Worm (Caenorhabditis elegans): ENCODE results near the gene npr-38.

The npr-38 gene

ce11 chrX:6323129-6323528 lies 11.6 kb downstream of the npr-38 start, which contains the start of gene col-167:
TSS of gene col-167 (plus strand) at chrX:6323488.
- no peak for TF ChIP-seq ceh-13 (GFP tag; optimal IDR thresholded peaks at IDR 0.05)
- TF ChIP-seq hmbx-1 (tag; optimal IDR thresholded peaks at IDR 0.05), result no peak
- no peak for TF ChIP-seq ceh-36 (tag; optimal IDR thresholded peaks at IDR 0.05)
- no peak for TF ChIP-seq B0310.2 (tag; optimal IDR thresholded peaks at IDR 0.05)
- TF ChIP-seq tra-4 (tag; optimal IDR thresholded peaks at IDR 0.05), result no peak
- TF ChIP-seq sea-1 (GFP tag; conservative IDR thresholded peaks at IDR 0.05), result no peak
- TF ChIP-seq scrt-1 (GFP tag; IDR thresholded peaks at IDR 0.05), result no peak
- TF ChIP-seq ets-7 (tag; optimal IDR thresholded peaks at IDR 0.05), result no peak
- TF ChIP-seq aly-1 (tag; optimal IDR thresholded peaks at IDR 0.05), result no peak
- no peak for TF ChIP-seq tbx-37 (GFP tag; conservative IDR thresholded peaks at IDR 0.05)
- no peak for TF ChIP-seq F13C5.2 (tag; optimal IDR thresholded peaks at IDR 0.05)
- TF ChIP-seq flt-1 (GFP tag; IDR thresholded peaks at IDR 0.05), result no peak
- no peak for TF ChIP-seq hmg-4 (GFP tag; optimal IDR thresholded peaks at IDR 0.05)
- no peak for TF ChIP-seq hnd-1 (tag; optimal IDR thresholded peaks at IDR 0.05)
- no peak for TF ChIP-seq ama-1 (optimal IDR thresholded peaks at IDR 0.05)
- TF ChIP-seq pes-1 (GFP tag; IDR thresholded peaks at IDR 0.05), result no peak
- no peak for TF ChIP-seq tbx-11 (GFP tag; IDR thresholded peaks at IDR 0.05)

ce11 chrX:6326088-6326487 lies 14.6 kb downstream of the npr-38 start, which contains the start of gene col-168:
TSS of gene col-168 (plus strand) at chrX:6326388.
- TF ChIP-seq scrt-1 (GFP tag; IDR thresholded peaks at IDR 0.05) (no peak), F13C5.2 (tag; optimal IDR thresholded peaks at IDR 0.05) (no peak), pes-1 (GFP tag; IDR thresholded peaks at IDR 0.05) (no peak), sea-1 (GFP tag; conservative IDR thresholded peaks at IDR 0.05) (no peak), ama-1 (optimal IDR thresholded peaks at IDR 0.05) (no peak), tra-4 (tag; optimal IDR thresholded peaks at IDR 0.05) (no peak), aly-1 (tag; optimal IDR thresholded peaks at IDR 0.05) (no peak), hnd-1 (tag; optimal IDR thresholded peaks at IDR 0.05) (no peak), B0310.2 (tag; optimal IDR thresholded peaks at IDR 0.05) (no peak), hmbx-1 (tag; optimal IDR thresholded peaks at IDR 0.05) (no peak), hmg-4 (GFP tag; optimal IDR thresholded peaks at IDR 0.05) (no peak), tbx-37 (GFP tag; conservative IDR thresholded peaks at IDR 0.05) (no peak), ceh-36 (tag; optimal IDR thresholded peaks at IDR 0.05) (no peak), flt-1 (GFP tag; IDR thresholded peaks at IDR 0.05) (no peak), tbx-11 (GFP tag; IDR thresholded peaks at IDR 0.05) (no peak)

ce11 chrX:6328860-6329259 lies 17.4 kb downstream of the npr-38 start, which contains the start of gene col-169:
TSS of gene col-169 (plus strand) at chrX:6329160.
- no peak for TF ChIP-seq hmbx-1 (tag; optimal IDR thresholded peaks at IDR 0.05)
- no peak for TF ChIP-seq ama-1 (optimal IDR thresholded peaks at IDR 0.05)
- TF ChIP-seq sea-1 (GFP tag; conservative IDR thresholded peaks at IDR 0.05), result no peak
- TF ChIP-seq B0310.2 (tag; optimal IDR thresholded peaks at IDR 0.05), result no peak
- no peak for TF ChIP-seq F13C5.2 (tag; optimal IDR thresholded peaks at IDR 0.05)
- no peak for TF ChIP-seq tra-4 (tag; optimal IDR thresholded peaks at IDR 0.05)
- TF ChIP-seq hnd-1 (tag; optimal IDR thresholded peaks at IDR 0.05), result no peak
- TF ChIP-seq aly-1 (tag; optimal IDR thresholded peaks at IDR 0.05), result no peak
- no peak for TF ChIP-seq tbx-11 (GFP tag; IDR thresholded peaks at IDR 0.05)
- no peak for TF ChIP-seq flt-1 (GFP tag; IDR thresholded peaks at IDR 0.05)
- no peak for TF ChIP-seq scrt-1 (GFP tag; IDR thresholded peaks at IDR 0.05)
- TF ChIP-seq ets-7 (tag; optimal IDR thresholded peaks at IDR 0.05), result no peak
- no peak for TF ChIP-seq tbx-37 (GFP tag; conservative IDR thresholded peaks at IDR 0.05)
- TF ChIP-seq pes-1 (GFP tag; IDR thresholded peaks at IDR 0.05), result no peak
- TF ChIP-seq hmg-4 (GFP tag; optimal IDR thresholded peaks at IDR 0.05), result no peak

- TF ChIP-seq flt-1 (GFP tag; IDR thresholded peaks at IDR 0.05) (no peak), hnd-1 (tag; optimal IDR thresholded peaks at IDR 0.05) (no peak), pes-1 (GFP tag; IDR thresholded peaks at IDR 0.05) (no peak), tbx-11 (GFP tag; IDR thresholded peaks at IDR 0.05) (no peak), tbx-37 (GFP tag; conservative IDR thresholded peaks at IDR 0.05) (no peak), ceh-13 (GFP tag; optimal IDR thresholded peaks at IDR 0.05) (no peak), B0310.2 (tag; optimal IDR thresholded peaks at IDR 0.05) (no peak)
Measured at ce11 chrX:6331409-6331808, 19.9 kb downstream of the npr-38 start, which contains the start of gene col-170. TSS of gene col-170 (plus strand) at chrX:6331709.

ce11 chrX:6333998-6334397 lies 22.5 kb downstream of the npr-38 start, which contains the start of gene col-171:
TSS of gene col-171 (plus strand) at chrX:6334298.
- TF ChIP-seq sea-1 (GFP tag; conservative IDR thresholded peaks at IDR 0.05), result no peak
- TF ChIP-seq tbx-11 (GFP tag; IDR thresholded peaks at IDR 0.05), result no peak
- no peak for TF ChIP-seq hmg-4 (GFP tag; optimal IDR thresholded peaks at IDR 0.05)
- TF ChIP-seq ceh-13 (GFP tag; optimal IDR thresholded peaks at IDR 0.05), result no peak
- no peak for TF ChIP-seq flt-1 (GFP tag; IDR thresholded peaks at IDR 0.05)
- no peak for TF ChIP-seq ets-7 (tag; optimal IDR thresholded peaks at IDR 0.05)
- TF ChIP-seq aly-1 (tag; optimal IDR thresholded peaks at IDR 0.05), result no peak
- no peak for TF ChIP-seq hnd-1 (tag; optimal IDR thresholded peaks at IDR 0.05)
- TF ChIP-seq pes-1 (GFP tag; IDR thresholded peaks at IDR 0.05), result no peak

ce11 chrX:6334602-6335001 lies 23.1 kb downstream of the npr-38 start:
- TF ChIP-seq aly-1 (tag; optimal IDR thresholded peaks at IDR 0.05) (no peak), ceh-13 (GFP tag; optimal IDR thresholded peaks at IDR 0.05) (no peak), tbx-37 (GFP tag; conservative IDR thresholded peaks at IDR 0.05) (no peak), ama-1 (optimal IDR thresholded peaks at IDR 0.05) (no peak), pes-1 (GFP tag; IDR thresholded peaks at IDR 0.05) (no peak), hnd-1 (tag; optimal IDR thresholded peaks at IDR 0.05) (no peak), tra-4 (tag; optimal IDR thresholded peaks at IDR 0.05) (no peak), F13C5.2 (tag; optimal IDR thresholded peaks at IDR 0.05) (no peak), ceh-36 (tag; optimal IDR thresholded peaks at IDR 0.05) (no peak), sea-1 (GFP tag; conservative IDR thresholded peaks at IDR 0.05) (no peak), hmbx-1 (tag; optimal IDR thresholded peaks at IDR 0.05) (no peak), ets-7 (tag; optimal IDR thresholded peaks at IDR 0.05) (no peak), hmg-4 (GFP tag; optimal IDR thresholded peaks at IDR 0.05) (no peak), scrt-1 (GFP tag; IDR thresholded peaks at IDR 0.05) (no peak), flt-1 (GFP tag; IDR thresholded peaks at IDR 0.05) (no peak), tbx-11 (GFP tag; IDR thresholded peaks at IDR 0.05) (no peak)

- no peak for TF ChIP-seq sea-1 (GFP tag; conservative IDR thresholded peaks at IDR 0.05)
- TF ChIP-seq tra-4 (tag; optimal IDR thresholded peaks at IDR 0.05), result no peak
- TF ChIP-seq hnd-1 (tag; optimal IDR thresholded peaks at IDR 0.05), result no peak
- no peak for TF ChIP-seq F13C5.2 (tag; optimal IDR thresholded peaks at IDR 0.05)
- no peak for TF ChIP-seq ceh-13 (GFP tag; optimal IDR thresholded peaks at IDR 0.05)
- TF ChIP-seq scrt-1 (GFP tag; IDR thresholded peaks at IDR 0.05), result no peak
- TF ChIP-seq B0310.2 (tag; optimal IDR thresholded peaks at IDR 0.05), result no peak
- TF ChIP-seq tbx-11 (GFP tag; IDR thresholded peaks at IDR 0.05), result no peak
- TF ChIP-seq aly-1 (tag; optimal IDR thresholded peaks at IDR 0.05), result no peak
- no peak for TF ChIP-seq ama-1 (optimal IDR thresholded peaks at IDR 0.05)
Measured at ce11 chrX:6337338-6337737, 25.8 kb downstream of the npr-38 start.

All from whole organism, early embryonic.